Worm (Caenorhabditis elegans) whole organism, L2 larva: Measurements from ENCODE around the gene fbxb-76.

Experiments used
- C34F6.9 ChIP-seq: fragments of 150-350 bp; optimal IDR thresholded peaks from 2 replicates; lab custom pipeline; 2014; ENCODE audit warnings: missing biosample characterization, missing genetic modification characterization
- F13H6.1 ChIP-seq: sonication (generic microtip); optimal IDR thresholded peaks from 2 replicates; lab custom pipeline; 2016; ENCODE audit warnings: missing genetic modification characterization, missing compliant biosample characterization
- R02D3.7 ChIP-seq: fragments of 150-350 bp; optimal IDR thresholded peaks from 2 replicates; lab custom pipeline; 2014; ENCODE audit warnings: missing biosample characterization, missing genetic modification characterization
- Y55F3AM.14 ChIP-seq: fragments of 200-800 bp; sonication (Bioruptor generic); optimal IDR thresholded peaks from 2 replicates; lab custom pipeline; 2018; ENCODE audit warnings: mild to moderate bottlenecking, missing genetic modification characterization, missing compliant biosample characterization
- aly-2 ChIP-seq: fragments of 150-350 bp; optimal IDR thresholded peaks from 2 replicates; lab custom pipeline; 2014; ENCODE audit warnings: missing biosample characterization, missing genetic modification characterization
- ama-1 ChIP-seq: fragments of 150-350 bp; optimal IDR thresholded peaks from 2 replicates; lab custom pipeline; 2018; ENCODE audit warnings: inconsistent platforms
- blmp-1 ChIP-seq: sonication (generic microtip); optimal IDR thresholded peaks from 2 replicates; lab custom pipeline; 2017; ENCODE audit warnings: missing genetic modification characterization, mild to moderate bottlenecking, missing compliant biosample characterization, antibody characterized with exemption, moderate library complexity; ENCODE audit not compliant: insufficient read depth
- ceh-16 ChIP-seq: fragments of 150-350 bp; optimal IDR thresholded peaks from 2 replicates; lab custom pipeline; 2014; ENCODE audit warnings: missing biosample characterization, missing genetic modification characterization
- dmd-4 ChIP-seq: sonication (generic microtip); optimal IDR thresholded peaks from 2 replicates; lab custom pipeline; 2017; ENCODE audit warnings: missing biosample characterization, missing genetic modification characterization
- fos-1 ChIP-seq: fragments of 150-350 bp; optimal IDR thresholded peaks from 2 replicates; lab custom pipeline; 2014; ENCODE audit warnings: missing biosample characterization, missing genetic modification characterization
- lin-11 ChIP-seq: fragments of 150-350 bp; sonication (generic microtip); optimal IDR thresholded peaks from 2 replicates; lab custom pipeline; 2014; ENCODE audit warnings: missing biosample characterization, missing genetic modification characterization, inconsistent platforms, mixed read lengths
- lin-39 ChIP-seq: fragments of 150-350 bp; optimal IDR thresholded peaks from 2 replicates; lab custom pipeline; 2014; ENCODE audit warnings: missing biosample characterization, missing genetic modification reagents, missing genetic modification characterization
- mbf-1 ChIP-seq: sonication (generic microtip); optimal IDR thresholded peaks from 2 replicates; lab custom pipeline; 2017; ENCODE audit warnings: missing biosample characterization, missing genetic modification characterization
- nhr-10 ChIP-seq: sonication (generic microtip); optimal IDR thresholded peaks from 2 replicates; lab custom pipeline; 2017; ENCODE audit warnings: missing biosample characterization, missing genetic modification characterization
- nhr-23 ChIP-seq: fragments of 150-350 bp; optimal IDR thresholded peaks from 2 replicates; lab custom pipeline; 2014; ENCODE audit warnings: missing biosample characterization, missing genetic modification reagents, missing genetic modification characterization
- nhr-25 ChIP-seq: fragments of 150-350 bp; sonication (generic microtip); optimal IDR thresholded peaks from 3 replicates; lab custom pipeline; 2014; ENCODE audit warnings: missing biosample characterization, missing genetic modification characterization
- nhr-6 ChIP-seq: fragments of 150-350 bp; optimal IDR thresholded peaks from 2 replicates; lab custom pipeline; 2014; ENCODE audit warnings: missing biosample characterization, missing genetic modification characterization
- sem-4 ChIP-seq: fragments of 150-350 bp; optimal IDR thresholded peaks from 2 replicates; lab custom pipeline; 2014; ENCODE audit warnings: missing biosample characterization, missing genetic modification reagents, missing genetic modification characterization
- skn-1 ChIP-seq: sonication (generic microtip); optimal IDR thresholded peaks from 2 replicates; lab custom pipeline; 2017; ENCODE audit warnings: missing biosample characterization, missing genetic modification characterization
- sma-3 ChIP-seq: sonication (generic microtip); optimal IDR thresholded peaks from 2 replicates; lab custom pipeline; 2016; ENCODE audit warnings: missing genetic modification reagents, missing genetic modification characterization, missing compliant biosample characterization
- snpc-4 ChIP-seq: fragments of 150-350 bp; optimal IDR thresholded peaks from 2 replicates; lab custom pipeline; 2014; ENCODE audit warnings: missing biosample characterization, missing genetic modification characterization
- unc-39 ChIP-seq: fragments of 150-350 bp; optimal IDR thresholded peaks from 2 replicates; lab custom pipeline; 2014; ENCODE audit warnings: missing biosample characterization, missing genetic modification characterization
- unc-55 ChIP-seq: fragments of 150-350 bp; sonication (generic microtip); optimal IDR thresholded peaks from 3 replicates; lab custom pipeline; 2014; ENCODE audit warnings: missing biosample characterization, missing genetic modification reagents, missing genetic modification characterization
- unc-62 ChIP-seq: fragments of 150-350 bp; optimal IDR thresholded peaks from 2 replicates; lab custom pipeline; 2014; ENCODE audit warnings: missing biosample characterization, missing genetic modification reagents, missing genetic modification characterization
- ztf-1 ChIP-seq: fragments of 200-800 bp; sonication (Bioruptor generic); conservative IDR thresholded peaks from 2 replicates; pipeline ENCODE4 v1.3.6; 2022; ENCODE audit warnings: missing genetic modification characterization, missing compliant biosample characterization
- ztf-11 ChIP-seq: sonication (generic microtip); optimal IDR thresholded peaks from 2 replicates; lab custom pipeline; 2017; ENCODE audit warnings: missing biosample characterization, missing genetic modification characterization

The fbxb-76 gene

DNA sequence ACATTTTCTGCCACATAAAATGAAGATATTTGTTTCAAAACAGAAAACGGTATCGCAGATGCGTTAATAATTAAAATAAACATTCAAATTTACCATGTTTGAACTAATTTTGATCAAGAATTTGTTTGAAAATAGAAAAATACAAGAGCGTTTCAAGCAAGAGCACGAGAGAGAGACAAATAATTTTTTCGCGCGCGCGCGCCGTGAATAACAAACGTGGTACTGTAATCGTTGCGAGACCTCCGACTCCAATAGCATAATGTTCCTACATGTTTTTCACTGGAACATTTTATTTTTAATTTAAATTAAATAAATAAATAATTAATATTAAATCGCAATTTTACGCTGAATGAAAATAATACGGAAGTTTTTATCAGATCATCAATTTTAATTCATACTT lies 42.1 kb downstream of the fbxb-76 start, which contains the start of gene F54E12.2:
F54E12.2 (minus strand) TSS at position 164 of the 400 bp plus-strand sequence.
- TF ChIP-seq nhr-25 (tag; lab: Kevin White, UChicago) = no peak
- TF ChIP-seq mbf-1 (tag; lab: Kevin White, UChicago) = no peak
- TF ChIP-seq blmp-1 = no peak
- no peak for TF ChIP-seq fos-1 (tag; lab: Kevin White, UChicago)
- no peak for TF ChIP-seq sem-4 (tag; lab: Kevin White, UChicago)
- TF ChIP-seq C34F6.9 = no peak
- no peak for TF ChIP-seq unc-55 (GFP tag; lab: Kevin White, UChicago)
- TF ChIP-seq ceh-16 (tag; lab: Kevin White, UChicago) = no peak
- no peak for TF ChIP-seq ztf-11 (tag; lab: Kevin White, UChicago)
- no peak for TF ChIP-seq snpc-4 (tag; lab: Kevin White, UChicago)
- no peak for TF ChIP-seq Y55F3AM.14 (GFP tag; lab: Kevin White, UChicago)
- TF ChIP-seq nhr-10 (tag; lab: Kevin White, UChicago) = no peak

DNA sequence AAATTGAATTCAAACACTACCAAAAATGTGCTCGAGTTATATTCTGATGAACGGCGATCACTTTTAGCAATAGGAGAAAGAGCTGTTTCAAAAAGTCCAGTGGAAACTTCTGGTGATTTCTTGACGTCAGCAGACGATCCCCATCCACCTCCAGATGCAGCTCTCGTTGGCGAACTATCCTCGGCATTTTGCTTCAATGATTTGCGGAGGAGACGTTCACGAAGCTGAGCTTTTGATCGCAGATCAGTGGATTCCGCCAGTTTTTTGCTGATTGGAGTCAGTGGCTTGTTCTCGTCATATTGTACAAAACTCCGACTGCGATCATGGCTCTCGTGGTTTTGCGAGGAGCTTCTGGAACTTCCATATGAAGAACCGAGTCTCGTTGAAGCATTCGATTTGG lies 43.0 kb downstream of the fbxb-76 start:
- no peak for TF ChIP-seq mbf-1 (tag; lab: Kevin White, UChicago)
- TF ChIP-seq snpc-4 (tag; lab: Kevin White, UChicago) = no peak
- no peak for TF ChIP-seq ztf-1
- no peak for TF ChIP-seq unc-62 (GFP tag; lab: Kevin White, UChicago)
- TF ChIP-seq ama-1 (lab: Kevin White, UChicago) = no peak

DNA sequence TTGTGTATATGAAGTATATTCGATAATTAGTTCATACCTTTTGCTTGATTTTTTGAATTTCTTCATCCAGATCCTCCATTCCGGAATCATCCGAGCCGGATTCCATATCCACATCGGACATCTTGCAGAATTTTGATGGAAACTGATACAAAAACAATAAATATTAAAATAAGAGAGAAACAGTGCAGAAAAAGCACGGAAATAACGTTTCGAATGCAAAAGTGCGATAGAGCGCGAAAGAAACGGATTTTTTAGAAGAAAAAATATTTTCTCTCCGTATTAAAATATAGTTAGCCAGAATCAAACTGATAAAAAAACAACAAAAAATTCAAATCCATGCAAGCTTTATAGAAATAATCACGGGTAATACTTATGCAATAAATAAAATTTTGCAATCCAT lies 46.4 kb downstream of the fbxb-76 start, which contains the start of gene sart-3:
sart-3 (minus strand) TSS at position 219 of the 400 bp plus-strand sequence.
- TF ChIP-seq nhr-6 (tag; lab: Kevin White, UChicago) = no peak
- TF ChIP-seq ztf-1 = no peak
- peak; percentile 58 for TF ChIP-seq unc-55 (GFP tag; lab: Kevin White, UChicago)
- no peak for TF ChIP-seq aly-2 (tag; lab: Kevin White, UChicago)
- peak; percentile 47 for TF ChIP-seq C34F6.9

DNA sequence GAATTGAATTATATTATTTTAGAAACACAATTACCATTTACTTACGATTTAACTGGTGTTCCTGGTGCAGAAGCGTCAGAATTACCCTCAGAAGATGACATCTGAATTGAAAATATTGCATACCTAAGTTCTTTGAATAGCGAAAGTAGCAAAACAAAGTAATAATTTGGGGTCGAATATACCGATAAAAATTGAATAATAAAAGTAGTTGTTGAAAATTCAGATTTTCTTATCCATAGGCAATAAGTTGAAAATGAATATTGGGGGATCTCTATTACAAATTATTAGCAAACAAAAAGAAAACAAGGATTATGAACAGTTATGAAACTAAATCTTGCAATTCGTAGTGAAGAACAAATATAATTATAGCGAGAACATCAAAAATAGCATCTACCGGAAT lies 49.9 kb downstream of the fbxb-76 start, which contains the start of gene leo-1:
leo-1 (minus strand) TSS at position 101 of the 400 bp plus-strand sequence.
- TF ChIP-seq fos-1 (tag; lab: Kevin White, UChicago) (no peak), lin-39 (no peak), R02D3.7 (tag; lab: Kevin White, UChicago) (no peak), nhr-23 (tag; lab: Kevin White, UChicago) (no peak), sma-3 (GFP tag; lab: Kevin White, UChicago) (no peak), blmp-1 (no peak), unc-62 (GFP tag; lab: Kevin White, UChicago) (no peak), F13H6.1 (tag; lab: Kevin White, UChicago) (no peak), unc-39 (no peak), ztf-1 (no peak), dmd-4 (no peak), skn-1 (tag; lab: Kevin White, UChicago) (no peak), lin-11 (tag; lab: Kevin White, UChicago) (no peak), snpc-4 (tag; lab: Kevin White, UChicago) (no peak)
- TF ChIP-seq, all 48 proteins: peak for 0
